Worm (Caenorhabditis elegans): ENCODE measurements around the gene W04H10.6.

DNA sequence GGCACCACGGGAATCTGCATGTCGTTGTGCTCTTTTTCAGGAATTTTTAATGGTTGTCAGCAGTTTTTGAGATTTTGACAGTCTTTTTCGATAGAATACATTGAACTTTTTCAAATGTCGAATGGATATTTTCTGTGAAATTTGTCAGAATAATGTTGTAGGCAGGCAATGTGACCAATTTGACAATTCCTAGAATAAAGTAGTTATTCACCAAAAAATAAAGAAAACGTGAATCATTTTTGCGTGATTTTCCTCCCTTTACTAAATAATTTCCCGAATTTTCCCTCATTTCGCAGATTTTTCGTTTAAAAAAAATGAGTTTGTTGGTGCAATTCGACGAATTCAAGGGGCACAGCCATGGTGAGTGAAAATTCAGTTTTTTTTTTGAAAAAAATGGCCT lies 516 bp upstream of the W04H10.6 start, which contains the start of gene W04H10.1:
- TF ChIP-seq nhr-28 (tag; optimal IDR thresholded peaks at IDR 0.05), result no peak
- no peak for TF ChIP-seq mep-1 (tag; optimal IDR thresholded peaks at IDR 0.05)
- no peak for TF ChIP-seq ham-2 (GFP tag; optimal IDR thresholded peaks at IDR 0.05)
- no peak for TF ChIP-seq ztf-11 (tag; optimal IDR thresholded peaks at IDR 0.05)
